Worm (Caenorhabditis elegans) whole organism, L4 larva: ENCODE data around the gene chil-26.

ENCODE experiments used
- Y5F2A.4 ChIP-seq: fragments of 200-800 bp; sonication (Bioruptor generic); optimal IDR thresholded peaks from 2 replicates; lab custom pipeline; 2018; ENCODE audit warnings: mild to moderate bottlenecking, missing genetic modification characterization, missing compliant biosample characterization
- ZK546.5 ChIP-seq, 2 experiments: sonication (generic microtip); optimal IDR thresholded peaks; 2 replicates each; lab custom pipeline; 2017; ENCODE audit warnings: missing biosample characterization in 2 of 2, missing genetic modification characterization in 2 of 2
- cey-2 ChIP-seq: sonication (generic microtip); optimal IDR thresholded peaks from 3 replicates; lab custom pipeline; 2017; ENCODE audit warnings: missing genetic modification characterization, mild to moderate bottlenecking, missing compliant biosample characterization, antibody characterized with exemption, borderline replicate concordance; ENCODE audit not compliant: insufficient read depth
- daf-16 ChIP-seq, 3 experiments: sonication (generic microtip); optimal IDR thresholded peaks; 2 replicates each; lab custom pipeline; 2016 to 2017; ENCODE audit warnings: missing genetic modification characterization in 3 of 3, missing genetic modification reagents in 3 of 3, mild to moderate bottlenecking in 2 of 3, missing compliant biosample characterization in 2 of 3, missing biosample characterization in 1 of 3, moderate library complexity in 1 of 3
- dpl-1 ChIP-seq: fragments of 150-350 bp; optimal IDR thresholded peaks from 2 replicates; lab custom pipeline; 2014; ENCODE audit warnings: missing biosample characterization, missing genetic modification reagents, missing genetic modification characterization
- nhr-11 ChIP-seq: fragments of 150-350 bp; optimal IDR thresholded peaks from 2 replicates; lab custom pipeline; 2014; ENCODE audit warnings: missing biosample characterization, missing genetic modification characterization
- nhr-237 ChIP-seq: sonication (generic microtip); optimal IDR thresholded peaks from 2 replicates; lab custom pipeline; 2017; ENCODE audit warnings: missing biosample characterization, missing genetic modification characterization
- nhr-25 ChIP-seq: sonication (generic microtip); optimal IDR thresholded peaks from 2 replicates; lab custom pipeline; 2017; ENCODE audit warnings: missing genetic modification characterization, mild to moderate bottlenecking, missing compliant biosample characterization, antibody characterized with exemption, moderate library complexity, borderline replicate concordance; ENCODE audit not compliant: insufficient read depth
- nhr-77 ChIP-seq: fragments of 150-350 bp; optimal IDR thresholded peaks from 2 replicates; lab custom pipeline; 2014; ENCODE audit warnings: missing biosample characterization, missing genetic modification characterization
- pqm-1 ChIP-seq: sonication (generic microtip); optimal IDR thresholded peaks from 2 replicates; lab custom pipeline; 2017; ENCODE audit warnings: missing biosample characterization, missing genetic modification characterization
- saeg-2 ChIP-seq: fragments of 200-800 bp; sonication (Bioruptor generic); IDR thresholded peaks from 2 replicates; pipeline ENCODE4 v1.3.6; 2022; ENCODE audit warnings: missing genetic modification reagents, missing genetic modification characterization, missing compliant biosample characterization
- zip-11 ChIP-seq: fragments of 200-800 bp; sonication (Bioruptor generic); IDR thresholded peaks from 2 replicates; pipeline ENCODE4 v1.3.6; 2022; ENCODE audit warnings: missing genetic modification characterization, missing compliant biosample characterization

ce11 chrII:9491045-9491444 is 16.2 kb downstream of the chil-26 start:
- TF ChIP-seq nhr-237 (tag; lab: Kevin White, UChicago) (no peak), dpl-1 (GFP tag; lab: Kevin White, UChicago) (no peak), saeg-2 (GFP tag; lab: Robert Waterston, UW) (no peak), Y5F2A.4 (no peak), nhr-11 (no peak), nhr-77 (tag; lab: Kevin White, UChicago) (no peak), ZK546.5 (tag; optimal IDR thresholded peaks at IDR 0.05; lab: Kevin White, UChicago) (no peak), pqm-1 (tag; lab: Kevin White, UChicago) (no peak), nhr-25 (tag; lab: Kevin White, UChicago) (no peak), cey-2 (no peak), zip-11 (no peak), daf-16 (GFP tag; optimal IDR thresholded peaks at IDR 0.05; lab: Kevin White, UChicago) (no peak), daf-16 (tag; optimal IDR thresholded peaks at IDR 0.05; lab: Kevin White, UChicago) (peak; percentile 11)
